Fruit fly (Drosophila melanogaster): ENCODE results near the gene CG32500.
"Not testable (repeated sequence)": the region's sequence is repeated elsewhere in the genome, so short reads cannot be mapped to it uniquely, and the experiment has no call there.

The CG32500 gene

dm6 chrX:21623641-21624040 lies at the start of gene CG32500:
Gene CG32500 (minus strand): TSS chrX:21623750.
- not testable (repeated sequence) for TF ChIP-seq psq (optimal IDR thresholded peaks at IDR 0.05); usp (GFP tag; optimal IDR thresholded peaks at IDR 0.05); CG8478 (optimal IDR thresholded peaks at IDR 0.05)

DNA sequence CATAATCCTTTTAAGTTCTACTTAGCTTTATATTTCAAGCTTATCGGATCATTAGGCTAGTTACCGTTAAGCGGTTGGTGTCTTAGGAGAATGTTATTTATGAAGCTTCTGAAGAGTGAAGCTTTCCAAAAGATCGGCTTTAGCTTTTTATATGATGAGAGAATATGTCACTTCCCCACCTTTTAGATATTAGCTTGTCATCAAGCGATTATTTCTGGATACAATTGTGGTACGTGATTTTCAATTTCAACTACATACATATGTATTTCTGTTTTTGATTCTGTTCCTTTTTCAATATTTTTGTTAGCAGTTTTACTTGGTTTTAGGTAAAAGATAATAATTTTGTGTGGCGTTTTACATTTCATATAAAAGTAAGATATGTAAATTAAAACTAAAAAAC lies 9.3 kb upstream of the CG32500 start:
- no peak for TF ChIP-seq EcR (GFP tag; optimal IDR thresholded peaks at IDR 0.05)
- no peak for TF ChIP-seq CG8478 (optimal IDR thresholded peaks at IDR 0.05)
- TF ChIP-seq pan (optimal IDR thresholded peaks at IDR 0.05), result no peak
- no peak for TF ChIP-seq Dll (optimal IDR thresholded peaks at IDR 0.05)
- no peak for TF ChIP-seq psq (optimal IDR thresholded peaks at IDR 0.05)
- no peak for TF ChIP-seq usp (GFP tag; optimal IDR thresholded peaks at IDR 0.05)

DNA sequence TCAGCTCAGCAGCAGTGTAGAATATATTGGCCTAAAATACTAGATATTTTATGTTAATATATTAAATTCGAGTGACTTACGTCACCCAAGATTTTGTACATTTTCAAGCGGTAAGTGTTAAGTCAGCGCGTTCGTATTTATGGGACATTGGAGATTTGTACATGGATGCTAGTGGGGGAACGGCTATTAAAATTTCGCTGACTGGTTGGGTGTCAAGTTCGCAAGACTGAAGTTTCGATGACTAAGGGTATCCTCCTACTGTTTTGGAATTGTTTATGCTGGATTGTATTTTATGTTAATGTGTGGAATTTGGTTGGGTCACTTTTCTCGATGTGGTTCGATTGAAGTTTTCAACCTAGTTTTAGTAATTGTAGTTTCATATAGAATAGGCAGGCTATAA lies 8.7 kb upstream of the CG32500 start:
- TF ChIP-seq psq (optimal IDR thresholded peaks at IDR 0.05) (no peak), pan (optimal IDR thresholded peaks at IDR 0.05) (no peak), CG8478 (optimal IDR thresholded peaks at IDR 0.05) (no peak), usp (GFP tag; optimal IDR thresholded peaks at IDR 0.05) (no peak), Dll (optimal IDR thresholded peaks at IDR 0.05) (no peak), EcR (GFP tag; optimal IDR thresholded peaks at IDR 0.05) (no peak)

DNA sequence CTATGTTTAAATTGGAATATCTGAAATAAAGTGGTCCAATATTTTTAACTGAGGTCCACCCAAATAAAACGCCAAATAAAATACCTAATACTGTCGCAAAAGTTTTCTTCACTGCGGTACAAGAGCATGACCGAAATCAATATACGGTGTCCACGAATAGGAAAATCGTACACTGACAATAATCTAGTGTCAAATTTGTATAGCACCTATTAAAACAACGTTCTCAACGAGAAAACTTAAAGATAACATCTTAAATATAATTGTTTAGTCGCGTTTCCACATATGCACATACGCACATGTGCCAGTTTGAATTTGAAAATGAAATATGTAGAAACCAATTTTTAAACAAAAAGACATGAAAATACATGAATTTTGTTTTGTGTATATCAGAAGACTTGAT lies 7.9 kb upstream of the CG32500 start:
- TF ChIP-seq Dll (optimal IDR thresholded peaks at IDR 0.05) (no peak), psq (optimal IDR thresholded peaks at IDR 0.05) (no peak), EcR (GFP tag; optimal IDR thresholded peaks at IDR 0.05) (no peak), usp (GFP tag; optimal IDR thresholded peaks at IDR 0.05) (no peak), CG8478 (optimal IDR thresholded peaks at IDR 0.05) (no peak), pan (optimal IDR thresholded peaks at IDR 0.05) (no peak)

- TF ChIP-seq psq (optimal IDR thresholded peaks at IDR 0.05), result no peak
- TF ChIP-seq EcR (GFP tag; optimal IDR thresholded peaks at IDR 0.05), result no peak
- no peak for TF ChIP-seq usp (GFP tag; optimal IDR thresholded peaks at IDR 0.05)
- no peak for TF ChIP-seq CG8478 (optimal IDR thresholded peaks at IDR 0.05)
- TF ChIP-seq Dll (optimal IDR thresholded peaks at IDR 0.05), result no peak
- no peak for TF ChIP-seq pan (optimal IDR thresholded peaks at IDR 0.05)
Measured at dm6 chrX:21630160-21630738, 6.7 kb upstream of the CG32500 start.

dm6 chrX:21629482-21630159 lies 6.1 kb upstream of the CG32500 start, which contains the start of gene DIP1:
Gene DIP1 (minus strand): TSS chrX:21630148.
- no peak for TF ChIP-seq Dll (optimal IDR thresholded peaks at IDR 0.05)
- no peak for TF ChIP-seq pan (optimal IDR thresholded peaks at IDR 0.05)
- TF ChIP-seq usp (GFP tag; optimal IDR thresholded peaks at IDR 0.05), result no peak
- no peak for TF ChIP-seq psq (optimal IDR thresholded peaks at IDR 0.05)
- no peak for TF ChIP-seq CG8478 (optimal IDR thresholded peaks at IDR 0.05)
- no peak for TF ChIP-seq EcR (GFP tag; optimal IDR thresholded peaks at IDR 0.05)

- not testable (repeated sequence) for TF ChIP-seq CG8478 (optimal IDR thresholded peaks at IDR 0.05); EcR (GFP tag; optimal IDR thresholded peaks at IDR 0.05); Dll (optimal IDR thresholded peaks at IDR 0.05)
Measured at dm6 chrX:21621004-21621403, 2.5 kb downstream of the CG32500 start, which contains the start of gene CG32819. Gene CG32819 (minus strand): TSS chrX:21621104.

- TF ChIP-seq Dll, CG8478, psq (optimal IDR thresholded peaks at IDR 0.05): not testable (repeated sequence)
Measured at dm6 chrX:21617517-21617916, 6.0 kb downstream of the CG32500 start, which contains the start of gene CG32857. Gene CG32857 (minus strand): TSS chrX:21617617.

DNA sequence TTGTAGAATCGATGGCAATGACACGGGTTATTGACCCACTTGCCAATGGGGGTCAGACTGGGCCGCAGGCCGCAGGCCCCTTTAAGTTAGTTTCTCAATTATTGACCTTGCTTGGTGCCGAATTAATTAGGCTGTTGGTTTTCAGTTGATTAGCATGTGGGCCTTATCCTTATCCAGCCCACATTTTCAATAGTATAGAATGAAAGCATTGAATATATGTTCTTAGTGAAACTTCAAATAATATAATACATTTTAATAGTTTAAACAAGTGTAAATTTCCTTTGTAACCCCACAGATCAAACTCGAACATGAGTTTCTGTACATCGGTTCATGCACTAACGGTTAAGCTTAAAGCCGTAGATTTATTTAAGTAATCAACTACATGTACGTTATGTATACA lies 8.4 kb downstream of the CG32500 start, which contains the start of gene CG32820:
Gene CG32820, minus strand, starts transcription at position 101 of the 400 bp plus-strand sequence.
- TF ChIP-seq pan (optimal IDR thresholded peaks at IDR 0.05); Dll (optimal IDR thresholded peaks at IDR 0.05); usp (GFP tag; optimal IDR thresholded peaks at IDR 0.05): not testable (repeated sequence)

DNA sequence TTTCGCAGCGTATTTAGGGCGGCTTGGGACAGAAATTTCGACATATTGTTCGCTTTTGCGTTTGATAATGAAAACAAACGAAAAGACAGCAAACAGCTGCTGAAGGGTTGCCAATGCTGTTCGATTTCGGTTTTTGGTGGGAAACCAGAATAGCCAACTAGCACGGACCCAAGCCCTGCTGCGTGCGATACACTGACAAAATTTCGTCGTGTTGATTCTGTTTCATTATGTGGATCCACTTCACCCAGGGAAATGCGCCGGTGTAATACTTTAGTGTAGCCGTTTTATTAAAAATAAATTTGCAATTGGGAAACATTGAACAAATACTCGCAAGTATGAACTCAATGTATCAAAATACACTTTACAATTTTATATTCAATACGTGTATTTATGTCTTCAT lies 12.1 kb downstream of the CG32500 start, which contains the start of gene CG33502:
Gene CG33502, minus strand, starts transcription at position 101 of the 400 bp plus-strand sequence.
- not testable (repeated sequence) for TF ChIP-seq psq, pan, Dll (optimal IDR thresholded peaks at IDR 0.05)

- not testable (repeated sequence) for TF ChIP-seq CG8478 (optimal IDR thresholded peaks at IDR 0.05); usp (GFP tag; optimal IDR thresholded peaks at IDR 0.05); Dll (optimal IDR thresholded peaks at IDR 0.05)
Measured at dm6 chrX:21608820-21609219, 14.7 kb downstream of the CG32500 start, which contains the start of gene CG17450. Gene CG17450 (minus strand): TSS chrX:21608920.

dm6 chrX:21605514-21605913 lies 18.0 kb downstream of the CG32500 start:
- TF ChIP-seq usp (GFP tag; optimal IDR thresholded peaks at IDR 0.05), result no peak
- TF ChIP-seq EcR (GFP tag; optimal IDR thresholded peaks at IDR 0.05), result no peak
- TF ChIP-seq pan (optimal IDR thresholded peaks at IDR 0.05), result no peak
- no peak for TF ChIP-seq psq (optimal IDR thresholded peaks at IDR 0.05)
- no peak for TF ChIP-seq Dll (optimal IDR thresholded peaks at IDR 0.05)
- TF ChIP-seq CG8478 (optimal IDR thresholded peaks at IDR 0.05), result no peak

All from whole organism.